Fruit fly (Drosophila melanogaster): ENCODE results near the gene TP53INP.

The TP53INP gene

DNA sequence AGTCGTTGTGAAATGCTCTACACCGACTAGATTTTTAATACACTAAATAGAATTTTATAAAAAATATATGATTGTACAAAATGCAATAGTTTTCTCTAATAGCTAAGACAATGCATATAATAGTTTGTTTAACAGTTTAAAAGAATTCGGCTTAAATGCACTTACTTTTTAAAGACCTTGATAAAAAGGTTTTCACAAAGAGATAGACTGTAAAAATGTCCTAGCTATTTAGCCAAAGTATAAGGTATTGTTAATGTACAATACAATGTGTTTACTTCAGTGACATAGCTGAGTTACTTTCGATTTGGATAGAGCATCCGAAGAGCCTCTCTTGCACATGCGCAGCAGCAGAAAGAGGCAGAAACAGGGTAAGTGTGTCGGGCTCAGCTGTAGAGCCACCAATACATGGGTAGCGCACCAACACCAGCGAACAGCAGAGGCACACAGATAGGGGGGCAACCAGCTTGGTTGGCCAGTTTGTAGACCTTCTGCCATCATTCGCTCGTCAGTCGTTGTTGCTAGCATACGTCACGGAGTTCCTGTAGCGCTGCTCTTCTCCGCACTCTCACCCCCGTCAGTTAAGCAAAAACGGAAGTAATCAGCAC is at the start of gene TP53INP (continued):
- TF ChIP-seq CG13775 (GFP tag; optimal IDR thresholded peaks at IDR 0.05): peak; percentile 84
- no peak for TF ChIP-seq abd-A (tag; optimal IDR thresholded peaks at IDR 0.05)
- TF ChIP-seq Nf-YB (GFP tag; optimal IDR thresholded peaks at IDR 0.05): peak; percentile 79
- no peak for TF ChIP-seq mld (GFP tag; IDR thresholded peaks at IDR 0.05; ENCODE audit: partially characterized antibody)
- 0 out of 2 replicates have a peak, but pooled peaks have one; percentile 40 for TF ChIP-seq Lim3 (GFP tag; IDR thresholded peaks at IDR 0.05)
- no peak for TF ChIP-seq ab (GFP tag; optimal IDR thresholded peaks at IDR 0.05)
- peak; percentile 63 for TF ChIP-seq zfh2 (GFP tag; optimal IDR thresholded peaks at IDR 0.05)
- TF ChIP-seq Dp (GFP tag; optimal IDR thresholded peaks at IDR 0.05): no peak
- peak; percentile 88 for TF ChIP-seq PHDP (tag; optimal IDR thresholded peaks at IDR 0.05)
- peak; percentile 60 for TF ChIP-seq CG2116 (GFP tag; optimal IDR thresholded peaks at IDR 0.05)
- TF ChIP-seq jumu (GFP tag; optimal IDR thresholded peaks at IDR 0.05): peak; percentile 69
- TF ChIP-seq Atf3 (GFP tag; optimal IDR thresholded peaks at IDR 0.05): peak; percentile 65
- peak; percentile 48; the same call in 2 of the 3 replicates for TF ChIP-seq ase (GFP tag; IDR thresholded peaks at IDR 0.05)
- TF ChIP-seq HLHmδ (GFP tag; optimal IDR thresholded peaks at IDR 0.05): peak; percentile 67
- TF ChIP-seq CG17385 (GFP tag; optimal IDR thresholded peaks at IDR 0.05): peak; percentile 87
- TF ChIP-seq CG5245 (GFP tag; optimal IDR thresholded peaks at IDR 0.05): peak; percentile 65
- TF ChIP-seq CG31441 (GFP tag; IDR thresholded peaks at IDR 0.05): peak; percentile 86
- TF ChIP-seq B-H1 (GFP tag; IDR thresholded peaks at IDR 0.05): peak; percentile 48; the same call in 2 of the 3 replicates
- peak; percentile 39; the same call in 1 of the 2 replicates for TF ChIP-seq unc-4 (GFP tag; IDR thresholded peaks at IDR 0.05; ENCODE audit: partially characterized antibody)
- TF ChIP-seq Awh (GFP tag; IDR thresholded peaks at IDR 0.05): no peak
- no peak for TF ChIP-seq CG4282 (GFP tag; optimal IDR thresholded peaks at IDR 0.05)
- TF ChIP-seq vfl (GFP tag; optimal IDR thresholded peaks at IDR 0.05): peak; percentile 47
- TF ChIP-seq HLH3B (GFP tag; IDR thresholded peaks at IDR 0.05): peak; percentile 68
- TF ChIP-seq CG7839 (tag; optimal IDR thresholded peaks at IDR 0.05): peak; percentile 93
- peak; percentile 93 for TF ChIP-seq CG10979 (tag; optimal IDR thresholded peaks at IDR 0.05)
- peak; percentile 69 to 80 for TF ChIP-seq Pdp1 (GFP tag; optimal IDR thresholded peaks at IDR 0.05)
- no peak for TF ChIP-seq Dip2 (GFP tag; IDR thresholded peaks at IDR 0.05)
- 0 out of 2 replicates have a peak, but pooled peaks have one; percentile 31 for TF ChIP-seq crol (GFP tag; IDR thresholded peaks at IDR 0.05)
- peak; percentile 92 for TF ChIP-seq CG18599 (GFP tag; optimal IDR thresholded peaks at IDR 0.05)
- peak; percentile 68 for TF ChIP-seq Dad (GFP tag; optimal IDR thresholded peaks at IDR 0.05)
- TF ChIP-seq tap (tag; optimal IDR thresholded peaks at IDR 0.05): peak; percentile 68
- peak; percentile 82 for TF ChIP-seq run (tag; optimal IDR thresholded peaks at IDR 0.05)
- TF ChIP-seq bab2 (GFP tag; optimal IDR thresholded peaks at IDR 0.05): peak; percentile 62
- peak; percentile 74 for TF ChIP-seq tgo (GFP tag; IDR thresholded peaks at IDR 0.05)
- TF ChIP-seq Atf6 (GFP tag; IDR thresholded peaks at IDR 0.05): peak; percentile 83; the same call in 1 of the 2 replicates
- peak; percentile 50 for TF ChIP-seq crc (GFP tag; optimal IDR thresholded peaks at IDR 0.05)
- TF ChIP-seq Sry-β (GFP tag; optimal IDR thresholded peaks at IDR 0.05): peak; percentile 45
- TF ChIP-seq zfh1 (GFP tag; IDR thresholded peaks at IDR 0.05): peak; percentile 60; the same call in 2 of the 3 replicates
- peak; percentile 90 for TF ChIP-seq Max (GFP tag; optimal IDR thresholded peaks at IDR 0.05)
- TF ChIP-seq Sry-δ (GFP tag; optimal IDR thresholded peaks at IDR 0.05): peak; percentile 36
- peak; percentile 64 for TF ChIP-seq CG13894 (tag; optimal IDR thresholded peaks at IDR 0.05)
- peak; percentile 63 for TF ChIP-seq Six4 (GFP tag; optimal IDR thresholded peaks at IDR 0.05)
- peak; percentile 27 for TF ChIP-seq CHES-1-like (GFP tag; optimal IDR thresholded peaks at IDR 0.05)
- peak; percentile 75 for TF ChIP-seq ind (GFP tag; optimal IDR thresholded peaks at IDR 0.05)
- peak; percentile 96 for TF ChIP-seq chinmo (GFP tag; IDR thresholded peaks at IDR 0.05; ENCODE audit: partially characterized antibody)
- TF ChIP-seq Neu2 (GFP tag; optimal IDR thresholded peaks at IDR 0.05; ENCODE audit: borderline replicate concordance): peak; percentile 48
- no peak for TF ChIP-seq inv (GFP tag; IDR thresholded peaks at IDR 0.05; ENCODE audit: partially characterized antibody)
- TF ChIP-seq ftz-f1 (GFP tag; optimal IDR thresholded peaks at IDR 0.05): no peak
- peak; percentile 47 for TF ChIP-seq CG11398 (GFP tag; optimal IDR thresholded peaks at IDR 0.05)
